Fruit fly (Drosophila melanogaster): ENCODE measurements around the gene Drsl5.

Drsl5 gene

dm6 chr3L:3303534-3304459 lies 12.8 kb upstream of the Drsl5 start, which contains the start of gene ZnT63C:
Gene ZnT63C (plus strand): TSS chr3L:3303708.
- TF ChIP-seq gl (tag; optimal IDR thresholded peaks at IDR 0.05) (peak; percentile 71), EcR (GFP tag; optimal IDR thresholded peaks at IDR 0.05) (no peak), CG4496 (GFP tag; IDR thresholded peaks at IDR 0.05) (peak; percentile 72), CG8301 (tag; optimal IDR thresholded peaks at IDR 0.05) (peak; percentile 53), CG10348 (GFP tag; IDR thresholded peaks at IDR 0.05) (no peak), CG8159 (tag; optimal IDR thresholded peaks at IDR 0.05) (no peak), CG13204 (GFP tag; optimal IDR thresholded peaks at IDR 0.05) (no peak), CG14655 (GFP tag; optimal IDR thresholded peaks at IDR 0.05) (peak; percentile 60), rn (GFP tag; IDR thresholded peaks at IDR 0.05) (peak; percentile 42; the same call in 1 of the 2 replicates), Pif1A (GFP tag; optimal IDR thresholded peaks at IDR 0.05) (peak; percentile 42), D1 (tag; optimal IDR thresholded peaks at IDR 0.05) (no peak), CG32121 (GFP tag; IDR thresholded peaks at IDR 0.05) (peak; percentile 54; the same call in 1 of the 2 replicates), Snoo (tag; optimal IDR thresholded peaks at IDR 0.05) (no peak), CG34367 (tag; optimal IDR thresholded peaks at IDR 0.05) (no peak), fd96Ca (GFP tag; IDR thresholded peaks at IDR 0.05) (0 out of 3 replicates have a peak, but pooled peaks have one; percentile 26), CG17806 (tag; optimal IDR thresholded peaks at IDR 0.05) (peak; percentile 38), CG12605 (GFP tag; IDR thresholded peaks at IDR 0.05) (peak; percentile 41), Ets98B (GFP tag; IDR thresholded peaks at IDR 0.05) (peak; percentile 18; the same call in 1 of the 2 replicates), Pif1B (GFP tag; optimal IDR thresholded peaks at IDR 0.05) (no peak), CG15710 (tag; optimal IDR thresholded peaks at IDR 0.05) (peak; percentile 25), CG9948 (tag; optimal IDR thresholded peaks at IDR 0.05) (peak; percentile 18)

dm6 chr3L:3304740-3305139 lies 11.8 kb upstream of the Drsl5 start:
- no peak for TF ChIP-seq gl (tag; optimal IDR thresholded peaks at IDR 0.05)
- no peak for TF ChIP-seq Pif1A (GFP tag; optimal IDR thresholded peaks at IDR 0.05)
- TF ChIP-seq EcR (GFP tag; optimal IDR thresholded peaks at IDR 0.05), result peak; percentile 85

dm6 chr3L:3305430-3305829 lies 11.2 kb upstream of the Drsl5 start:
- TF ChIP-seq Pif1B (GFP tag; optimal IDR thresholded peaks at IDR 0.05) (no peak), Pif1A (GFP tag; optimal IDR thresholded peaks at IDR 0.05) (no peak), CG13204 (GFP tag; optimal IDR thresholded peaks at IDR 0.05) (no peak), D1 (tag; optimal IDR thresholded peaks at IDR 0.05) (no peak), CG12605 (GFP tag; IDR thresholded peaks at IDR 0.05) (no peak), CG8301 (tag; optimal IDR thresholded peaks at IDR 0.05) (no peak), fd96Ca (GFP tag; IDR thresholded peaks at IDR 0.05) (no peak), CG10348 (GFP tag; IDR thresholded peaks at IDR 0.05) (no peak), Snoo (tag; optimal IDR thresholded peaks at IDR 0.05) (no peak), CG15710 (tag; optimal IDR thresholded peaks at IDR 0.05) (no peak), CG14655 (GFP tag; optimal IDR thresholded peaks at IDR 0.05) (no peak), CG9948 (tag; optimal IDR thresholded peaks at IDR 0.05) (no peak), EcR (GFP tag; optimal IDR thresholded peaks at IDR 0.05) (no peak)

- TF ChIP-seq gl (tag; optimal IDR thresholded peaks at IDR 0.05), result no peak
- no peak for TF ChIP-seq Snoo (tag; optimal IDR thresholded peaks at IDR 0.05)
- no peak for TF ChIP-seq CG14655 (GFP tag; optimal IDR thresholded peaks at IDR 0.05)
- TF ChIP-seq CG8301 (tag; optimal IDR thresholded peaks at IDR 0.05), result no peak
- no peak for TF ChIP-seq CG10348 (GFP tag; IDR thresholded peaks at IDR 0.05)
Measured at dm6 chr3L:3306515-3306914, 10.1 kb upstream of the Drsl5 start.

DNA sequence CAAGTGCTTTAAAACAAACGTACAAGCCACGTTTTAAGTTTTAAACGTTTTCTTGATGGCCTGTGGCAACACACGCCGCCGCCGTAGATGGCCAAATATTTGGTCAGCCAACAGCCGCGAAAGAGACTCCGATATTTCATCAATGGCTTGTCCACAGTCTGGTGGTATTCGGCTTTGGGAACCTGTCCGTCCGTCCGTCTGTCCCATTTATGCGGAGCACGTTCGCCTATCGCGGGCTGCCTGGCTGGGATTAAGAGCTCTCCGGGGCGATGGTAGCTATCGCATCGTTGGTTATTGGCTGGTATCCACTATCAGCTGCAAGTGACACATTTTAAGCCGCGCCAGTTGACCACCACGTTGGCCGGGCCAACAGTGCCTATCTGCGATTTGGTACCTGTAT lies 9.0 kb upstream of the Drsl5 start:
- TF ChIP-seq CG4496 (GFP tag; IDR thresholded peaks at IDR 0.05), result 0 out of 3 replicates have a peak, but pooled peaks have one; percentile 28
- TF ChIP-seq gl (tag; optimal IDR thresholded peaks at IDR 0.05), result no peak

dm6 chr3L:3308676-3309613 lies 7.6 kb upstream of the Drsl5 start:
- no peak for TF ChIP-seq D1 (tag; optimal IDR thresholded peaks at IDR 0.05)
- TF ChIP-seq CG17806 (tag; optimal IDR thresholded peaks at IDR 0.05), result no peak
- no peak for TF ChIP-seq CG9948 (tag; optimal IDR thresholded peaks at IDR 0.05)
- no peak for TF ChIP-seq CG8159 (tag; optimal IDR thresholded peaks at IDR 0.05)
- TF ChIP-seq CG14655 (GFP tag; optimal IDR thresholded peaks at IDR 0.05), result no peak
- TF ChIP-seq Snoo (tag; optimal IDR thresholded peaks at IDR 0.05), result no peak
- TF ChIP-seq Ets98B (GFP tag; IDR thresholded peaks at IDR 0.05), result no peak
- no peak for TF ChIP-seq Pif1A (GFP tag; optimal IDR thresholded peaks at IDR 0.05)

Measured in whole organism, pupa.